Fruit fly (Drosophila melanogaster) whole organism, wandering third instar larva: ENCODE data around the gene mRpS35.

Experiments
- Abd-B ChIP-seq: fragments of >200 bp; optimal IDR thresholded peaks from 2 replicates; lab custom pipeline; 2017; ENCODE audit warnings: missing biosample characterization, missing genetic modification characterization
- CG32264 ChIP-seq: fragments of 200-800 bp; sonication (Bioruptor generic); optimal IDR thresholded peaks from 2 replicates; lab custom pipeline; 2016; ENCODE audit warnings: missing biosample characterization, missing genetic modification characterization
- CG9705 ChIP-seq: fragments of 200-800 bp; sonication (Bioruptor generic); optimal IDR thresholded peaks from 2 replicates; lab custom pipeline; 2018; ENCODE audit warnings: missing biosample characterization, mild to moderate bottlenecking, missing genetic modification characterization
- CrebA ChIP-seq: fragments of 200-800 bp; sonication (Bioruptor generic); optimal IDR thresholded peaks from 2 replicates; lab custom pipeline; 2016; ENCODE audit warnings: missing biosample characterization, mild to moderate bottlenecking, missing genetic modification characterization, borderline replicate concordance
- Dfd ChIP-seq: fragments of >200 bp; optimal IDR thresholded peaks from 2 replicates; lab custom pipeline; 2017; ENCODE audit warnings: missing biosample characterization, missing genetic modification characterization
- Dif ChIP-seq: fragments of 200-275, 200-300 bp; sonication (Bioruptor generic); optimal IDR thresholded peaks from 2 replicates; lab custom pipeline; 2018; ENCODE audit warnings: missing biosample characterization, missing genetic modification characterization; ENCODE audit not compliant: partially characterized antibody
- GATAd ChIP-seq: sonication (Bioruptor generic); optimal IDR thresholded peaks from 2 replicates; lab custom pipeline; 2016; ENCODE audit warnings: missing biosample characterization, missing genetic modification characterization
- HLH106 ChIP-seq: fragments of 200-800 bp; optimal IDR thresholded peaks from 3 replicates; lab custom pipeline; 2019; ENCODE audit warnings: missing biosample characterization, mild to moderate bottlenecking, missing genetic modification characterization, moderate library complexity
- Hnf4 ChIP-seq: fragments of 200-800 bp; sonication (Bioruptor generic); optimal IDR thresholded peaks from 2 replicates; lab custom pipeline; 2016; ENCODE audit warnings: missing biosample characterization, mild to moderate bottlenecking, missing genetic modification characterization
- Hr78 ChIP-seq: fragments of >200 bp; optimal IDR thresholded peaks from 2 replicates; lab custom pipeline; 2017; ENCODE audit warnings: missing biosample characterization, missing genetic modification characterization
- Hr83 ChIP-seq: fragments of 200-300 bp; sonication (Bioruptor generic); optimal IDR thresholded peaks from 2 replicates; lab custom pipeline; 2016; ENCODE audit warnings: missing biosample characterization, mild to moderate bottlenecking, missing genetic modification characterization, moderate library complexity; ENCODE audit not compliant: poor library complexity, severe bottlenecking
- Jra ChIP-seq: sonication (Bioruptor generic); optimal IDR thresholded peaks from 2 replicates; lab custom pipeline; 2016; ENCODE audit warnings: missing biosample characterization, missing genetic modification characterization
- Mio ChIP-seq: sonication (Bioruptor generic); optimal IDR thresholded peaks from 2 replicates; lab custom pipeline; 2016; ENCODE audit warnings: missing biosample characterization, missing genetic modification characterization
- Myc ChIP-seq: fragments of >200 bp; optimal IDR thresholded peaks from 2 replicates; lab custom pipeline; 2017
- N ChIP-seq: fragments of >200 bp; optimal IDR thresholded peaks from 2 replicates; lab custom pipeline; 2018; ENCODE audit warnings: missing biosample characterization, missing external identifiers, missing genetic modification characterization
- OdsH ChIP-seq: fragments of 200-800 bp; sonication (Bioruptor generic); optimal IDR thresholded peaks from 2 replicates; lab custom pipeline; 2016; ENCODE audit warnings: missing biosample characterization, mild to moderate bottlenecking, missing genetic modification characterization
- Rel ChIP-seq, 2 experiments: fragments of 200-800 bp; sonication (Bioruptor generic) in 1 of 2; optimal IDR thresholded peaks; 2 replicates in 1 of 2; 3 replicates in 1 of 2; lab custom pipeline; 2016 to 2019; ENCODE audit warnings: mild to moderate bottlenecking in 2 of 2, missing biosample characterization in 2 of 2, missing genetic modification characterization in 2 of 2, moderate library complexity in 1 of 2
- Sp1 ChIP-seq: fragments of 200-800 bp; sonication (Bioruptor generic); optimal IDR thresholded peaks from 3 replicates; lab custom pipeline; 2019; ENCODE audit warnings: missing biosample characterization, mild to moderate bottlenecking, missing genetic modification characterization, moderate library complexity
- Vsx2 ChIP-seq: fragments of 200-300, 225-300 bp; sonication (Bioruptor generic); optimal IDR thresholded peaks from 2 replicates; lab custom pipeline; 2018; ENCODE audit warnings: missing biosample characterization, missing genetic modification characterization; ENCODE audit not compliant: partially characterized antibody
- br ChIP-seq: fragments of 200-800 bp; sonication (Bioruptor generic); optimal IDR thresholded peaks from 2 replicates; lab custom pipeline; 2016; ENCODE audit warnings: missing biosample characterization, missing genetic modification characterization
- brk ChIP-seq: fragments of 200-800 bp; sonication (Bioruptor generic); optimal IDR thresholded peaks from 2 replicates; lab custom pipeline; 2016; ENCODE audit warnings: missing biosample characterization, mild to moderate bottlenecking, missing genetic modification characterization
- dl ChIP-seq, 2 experiments: fragments of 175-275, 200-275 bp in 1 of 2; fragments of 200-275 bp in 1 of 2; sonication (Bioruptor generic); optimal IDR thresholded peaks; lab custom pipeline; 2018; ENCODE audit warnings: mild to moderate bottlenecking in 2 of 2, missing biosample characterization in 2 of 2, missing genetic modification characterization in 2 of 2, moderate library complexity in 2 of 2; ENCODE audit not compliant: partially characterized antibody in 2 of 2, insufficient read depth in 1 of 2
- dmrt93B ChIP-seq: fragments of 200-800 bp; sonication (Bioruptor generic); optimal IDR thresholded peaks from 2 replicates; lab custom pipeline; 2018; ENCODE audit warnings: missing biosample characterization, mild to moderate bottlenecking, missing genetic modification characterization
- dsf ChIP-seq: sonication (Bioruptor generic); optimal IDR thresholded peaks from 2 replicates; lab custom pipeline; 2016; ENCODE audit warnings: missing biosample characterization, missing genetic modification characterization, borderline replicate concordance
- ey ChIP-seq: fragments of 200-800 bp; sonication (Bioruptor generic); optimal IDR thresholded peaks from 2 replicates; lab custom pipeline; 2016; ENCODE audit warnings: missing biosample characterization, missing genetic modification characterization
- foxo ChIP-seq, 2 experiments: fragments of 200-800 bp; sonication (Bioruptor generic); optimal IDR thresholded peaks; 2 replicates in 1 of 2; 3 replicates in 1 of 2; lab custom pipeline; 2016 to 2017; ENCODE audit warnings: missing biosample characterization in 2 of 2, missing genetic modification characterization in 2 of 2
- fru ChIP-seq: fragments of 200-800 bp; sonication (Bioruptor generic); optimal IDR thresholded peaks from 3 replicates; lab custom pipeline; 2016; ENCODE audit warnings: missing biosample characterization, mild to moderate bottlenecking, missing genetic modification characterization
- h ChIP-seq: fragments of 200-800 bp; sonication (Bioruptor generic); optimal IDR thresholded peaks from 3 replicates; lab custom pipeline; 2016; ENCODE audit warnings: missing biosample characterization, mild to moderate bottlenecking, missing genetic modification characterization
- jim ChIP-seq: fragments of 175-275, 200-325 bp; sonication (Bioruptor generic); optimal IDR thresholded peaks from 2 replicates; lab custom pipeline; 2016; ENCODE audit warnings: missing biosample characterization, mild to moderate bottlenecking, missing genetic modification characterization
- lola ChIP-seq: fragments of >200 bp; optimal IDR thresholded peaks from 2 replicates; lab custom pipeline; 2017; ENCODE audit warnings: missing biosample characterization, missing genetic modification characterization
- pan ChIP-seq: fragments of >200 bp; optimal IDR thresholded peaks from 2 replicates; lab custom pipeline; 2017
- psq ChIP-seq: fragments of 200-800 bp; sonication (Bioruptor generic); optimal IDR thresholded peaks from 3 replicates; lab custom pipeline; 2017; ENCODE audit warnings: missing biosample characterization, mild to moderate bottlenecking, missing genetic modification characterization, moderate library complexity
- rgr ChIP-seq: fragments of 200-800 bp; sonication (Bioruptor generic); optimal IDR thresholded peaks from 3 replicates; lab custom pipeline; 2016; ENCODE audit warnings: missing biosample characterization, mild to moderate bottlenecking, missing genetic modification characterization
- sage ChIP-seq: fragments of 200-800 bp; sonication (Bioruptor generic); optimal IDR thresholded peaks from 2 replicates; lab custom pipeline; 2016; ENCODE audit warnings: missing biosample characterization, mild to moderate bottlenecking, missing genetic modification characterization
- sv ChIP-seq: fragments of 200-800 bp; sonication (Bioruptor generic); optimal IDR thresholded peaks from 3 replicates; lab custom pipeline; 2016; ENCODE audit warnings: missing biosample characterization, missing genetic modification characterization
- tai ChIP-seq: sonication (Bioruptor generic); optimal IDR thresholded peaks from 2 replicates; lab custom pipeline; 2016; ENCODE audit warnings: missing biosample characterization, missing genetic modification characterization
- usp ChIP-seq: fragments of >200 bp; optimal IDR thresholded peaks from 2 replicates; lab custom pipeline; 2017; ENCODE audit warnings: missing biosample characterization, missing genetic modification characterization
- woc ChIP-seq: sonication (Bioruptor generic); optimal IDR thresholded peaks from 2 replicates; lab custom pipeline; 2016; ENCODE audit warnings: missing biosample characterization, mild to moderate bottlenecking, missing genetic modification characterization

The mRpS35 gene

DNA sequence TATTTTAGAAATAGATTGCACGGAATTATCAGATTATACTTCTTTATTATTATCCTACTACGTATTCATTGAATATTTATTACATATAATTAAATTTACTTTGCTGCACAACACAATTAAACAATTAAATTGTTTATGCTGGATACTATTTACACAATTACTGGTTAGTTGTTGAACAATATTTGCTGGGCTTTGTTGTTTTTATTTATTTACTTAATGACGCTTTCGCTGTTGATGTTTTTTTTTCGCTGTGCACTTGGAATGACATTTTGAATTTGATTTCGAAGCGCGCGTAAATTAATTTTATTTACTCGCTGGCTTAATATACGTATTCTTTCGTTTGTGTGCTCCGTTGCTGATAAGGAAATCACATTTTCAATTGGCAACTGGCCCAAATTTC lies 39.6 kb downstream of the mRpS35 start:
- no peak for TF ChIP-seq GATAd
- no peak for TF ChIP-seq dmrt93B (GFP tag; lab: Kevin White, UChicago)
- peak; percentile 36 for TF ChIP-seq h (GFP tag; lab: Kevin White, UChicago)
- TF ChIP-seq CG32264 (GFP tag; lab: Kevin White, UChicago): no peak
- TF ChIP-seq CG9705: no peak
- peak; percentile 57 for TF ChIP-seq rgr
- no peak for TF ChIP-seq Mio (GFP tag; lab: Kevin White, UChicago)
- no peak for TF ChIP-seq br (GFP tag; lab: Kevin White, UChicago)
- peak in 1 of 2 experiments; percentile 56 for TF ChIP-seq foxo (GFP tag; optimal IDR thresholded peaks at IDR 0.05; lab: Kevin White, UChicago)
- no peak for TF ChIP-seq Jra (GFP tag; lab: Kevin White, UChicago)
- peak; percentile 20 for TF ChIP-seq tai
- peak; percentile 10 for TF ChIP-seq fru
- TF ChIP-seq Hnf4 (GFP tag; lab: Kevin White, UChicago): peak; percentile 29
- TF ChIP-seq psq (GFP tag; lab: Kevin White, UChicago): no peak
- peak; percentile 35 for TF ChIP-seq brk
- peak; percentile 22 for TF ChIP-seq ey
- TF ChIP-seq N (GFP tag; lab: Kevin White, UChicago): no peak
- peak; percentile 30 for TF ChIP-seq CrebA (GFP tag; lab: Kevin White, UChicago)
- TF ChIP-seq sage: peak; percentile 42
- TF ChIP-seq Hr83 (GFP tag; lab: Kevin White, UChicago): no peak
- TF ChIP-seq Dif: no peak
- no peak for TF ChIP-seq Rel (GFP tag; optimal IDR thresholded peaks at IDR 0.05; lab: Kevin White, UChicago)
- no peak for TF ChIP-seq Rel (tag; optimal IDR thresholded peaks at IDR 0.05; lab: Kevin White, UChicago)
- peak; percentile 26 for TF ChIP-seq OdsH (GFP tag; lab: Kevin White, UChicago)
- TF ChIP-seq Abd-B (GFP tag; lab: Kevin White, UChicago): no peak

dm6 chr3L:2820930-2821505 lies 40.3 kb downstream of the mRpS35 start:
- peak; percentile 2 to 11 for TF ChIP-seq foxo (GFP tag; optimal IDR thresholded peaks at IDR 0.05; lab: Kevin White, UChicago)
- no peak for TF ChIP-seq dsf
- TF ChIP-seq Dif: peak; percentile 96
- peak; percentile 88 for TF ChIP-seq Vsx2 (GFP tag; lab: Kevin White, UChicago)
- no peak for TF ChIP-seq Mio (GFP tag; lab: Kevin White, UChicago)
- no peak for TF ChIP-seq GATAd
- TF ChIP-seq dmrt93B (GFP tag; lab: Kevin White, UChicago): no peak
- peak; percentile 65 for TF ChIP-seq N (GFP tag; lab: Kevin White, UChicago)
- TF ChIP-seq psq (GFP tag; lab: Kevin White, UChicago): peak; percentile 85
- peak; percentile 82 for TF ChIP-seq Rel (GFP tag; optimal IDR thresholded peaks at IDR 0.05; lab: Kevin White, UChicago)
- peak; percentile 37 for TF ChIP-seq Rel (tag; optimal IDR thresholded peaks at IDR 0.05; lab: Kevin White, UChicago)
- no peak for TF ChIP-seq Hnf4 (GFP tag; lab: Kevin White, UChicago)
- TF ChIP-seq br (GFP tag; lab: Kevin White, UChicago): peak; percentile 58
- TF ChIP-seq h (GFP tag; lab: Kevin White, UChicago): peak; percentile 44
- TF ChIP-seq pan (lab: Kevin White, UChicago): no peak
- peak; percentile 63 for TF ChIP-seq Hr83 (GFP tag; lab: Kevin White, UChicago)
- TF ChIP-seq CG32264 (GFP tag; lab: Kevin White, UChicago): peak; percentile 9
- peak; percentile 73 for TF ChIP-seq Sp1 (GFP tag; lab: Kevin White, UChicago)
- TF ChIP-seq Abd-B (GFP tag; lab: Kevin White, UChicago): no peak
- TF ChIP-seq OdsH (GFP tag; lab: Kevin White, UChicago): peak; percentile 25
- peak; percentile 73 for TF ChIP-seq CrebA (GFP tag; lab: Kevin White, UChicago)
- TF ChIP-seq Dfd (GFP tag; lab: Kevin White, UChicago): no peak
- TF ChIP-seq woc (GFP tag; lab: Kevin White, UChicago): no peak
- TF ChIP-seq CG9705: peak; percentile 14
- TF ChIP-seq Myc (lab: Kevin White, UChicago): no peak
- TF ChIP-seq tai: no peak
- no peak for TF ChIP-seq ey
- TF ChIP-seq sage: peak; percentile 67
- TF ChIP-seq jim (GFP tag; lab: Kevin White, UChicago): peak; percentile 7
- no peak for TF ChIP-seq HLH106 (tag; lab: Kevin White, UChicago)
- TF ChIP-seq usp (GFP tag; lab: Kevin White, UChicago): no peak
- no peak for TF ChIP-seq sv (GFP tag; lab: Kevin White, UChicago)
- TF ChIP-seq lola (GFP tag; lab: Kevin White, UChicago): no peak
- TF ChIP-seq Hr78 (GFP tag; lab: Kevin White, UChicago): no peak
- TF ChIP-seq brk: no peak
- peak; percentile 45 for TF ChIP-seq rgr
- peak; percentile 15 for TF ChIP-seq Jra (GFP tag; lab: Kevin White, UChicago)
- TF ChIP-seq dl (GFP tag; optimal IDR thresholded peaks at IDR 0.05; lab: Kevin White, UChicago; ENCODE audit: insufficient read depth in 1 of 2, partially characterized antibody in 2 of 2): peak; percentile 95 to 98
- peak; percentile 58 for TF ChIP-seq fru
